Comparison of ENCODE assay signal across 6 worm cellular contexts in the genomic region with DNA sequence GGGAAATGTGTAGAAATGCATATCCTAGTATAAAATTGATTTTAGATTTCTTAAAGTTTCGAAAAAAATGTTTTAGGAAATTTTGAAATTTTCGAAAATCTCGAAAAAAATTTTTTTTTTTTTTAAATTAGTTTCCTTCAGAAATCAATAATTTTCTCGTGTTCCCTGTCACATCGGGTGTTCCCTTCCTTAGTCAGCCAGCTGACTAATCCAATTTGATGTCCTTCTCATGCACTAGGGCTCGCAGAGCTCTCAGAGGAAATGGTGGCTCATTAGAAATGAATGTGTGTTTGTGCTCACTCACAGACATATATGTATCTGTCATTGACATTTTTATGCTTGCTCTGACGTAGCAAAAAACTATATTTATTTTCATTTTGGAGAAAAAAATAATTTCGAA.
TF ChIP-seq lines count a peak whose summit lies in the region.

No protein-coding gene starts in this region.

TF ChIP-seq in whole organism, L1 larva, 84 proteins besides CTCF, POLR2A, EP300 and RAD21:
- TF ChIP-seq lin-15B (tag; optimal IDR thresholded peaks at IDR 0.05; lab: Kevin White, UChicago) (no peak), pag-3 (tag; optimal IDR thresholded peaks at IDR 0.05; lab: Kevin White, UChicago; ENCODE audit: borderline replicate concordance, insufficient read depth) (no peak), lin-14 (GFP tag; optimal IDR thresholded peaks at IDR 0.05; lab: Kevin White, UChicago) (peak; percentile 32)

TF ChIP-seq in whole organism, L2 larva, 48 proteins besides CTCF, POLR2A, EP300 and RAD21:
- TF ChIP-seq unc-55 (GFP tag; optimal IDR thresholded peaks at IDR 0.05; lab: Kevin White, UChicago) (peak; percentile 2), lsy-2 (tag; optimal IDR thresholded peaks at IDR 0.05; lab: Kevin White, UChicago) (peak in 1 of 2 experiments; percentile 17), R02D3.7 (tag; optimal IDR thresholded peaks at IDR 0.05; lab: Kevin White, UChicago) (no peak)

TF ChIP-seq in whole organism, L3 larva, 47 proteins besides CTCF, POLR2A, EP300 and RAD21:
- TF ChIP-seq ama-1 (optimal IDR thresholded peaks at IDR 0.05; lab: Kevin White, UChicago) (no peak), egl-5 (tag; optimal IDR thresholded peaks at IDR 0.05; lab: Kevin White, UChicago) (peak; percentile 1)

TF ChIP-seq in whole organism, L4 larva, 104 proteins besides CTCF, POLR2A, EP300 and RAD21:
- TF ChIP-seq aha-1 (tag; lab: Kevin White, UChicago) (peak; percentile 55), tra-1 (GFP tag; IDR thresholded peaks at IDR 0.05; lab: Robert Waterston, UW) (no peak)

TF ChIP-seq in whole organism, late embryonic, 69 proteins besides CTCF, POLR2A, EP300 and RAD21:
- TF ChIP-seq elt-4 (tag; optimal IDR thresholded peaks at IDR 0.05; lab: Kevin White, UChicago): no peak
- peak; percentile 78 for TF ChIP-seq unc-42 (tag; optimal IDR thresholded peaks at IDR 0.05; lab: Kevin White, UChicago)
- no peak for TF ChIP-seq T23F11.4 (GFP tag; optimal IDR thresholded peaks at IDR 0.05; lab: Kevin White, UChicago)
- TF ChIP-seq ceh-48 (tag; optimal IDR thresholded peaks at IDR 0.05; lab: Kevin White, UChicago): peak; percentile 43

TF ChIP-seq in whole organism, mixed stage, embryonic, 35 proteins besides CTCF, POLR2A, EP300 and RAD21:
- no peak for TF ChIP-seq pha-4 (tag; optimal IDR thresholded peaks at IDR 0.05; lab: Kevin White, UChicago)
- peak; percentile 94 for TF ChIP-seq ces-1 (GFP tag; optimal IDR thresholded peaks at IDR 0.05; lab: Kevin White, UChicago)
- no peak for TF ChIP-seq sem-2 (GFP tag; optimal IDR thresholded peaks at IDR 0.05; lab: Kevin White, UChicago)
- TF ChIP-seq elt-3 (tag; optimal IDR thresholded peaks at IDR 0.05; lab: Kevin White, UChicago): no peak
- TF ChIP-seq nhr-237 (tag; optimal IDR thresholded peaks at IDR 0.05; lab: Kevin White, UChicago): no peak
- no peak for TF ChIP-seq mab-5 (tag; optimal IDR thresholded peaks at IDR 0.05; lab: Kevin White, UChicago)
- TF ChIP-seq elt-1 (tag; optimal IDR thresholded peaks at IDR 0.05; lab: Kevin White, UChicago; ENCODE audit: borderline replicate concordance, insufficient read depth): no peak

Comparison
In these comparisons a context has a peak if more than half of its experiments do, and no peak if none do; other contexts are left out.
1. Of the 29 proteins assayed by ChIP-seq in both whole organism, L4 larva and whole organism, L1 larva: peak only in whole organism, L4 larva: aha-1; only in whole organism, L1 larva: none; in both: none; in neither: 28.